Worm (Caenorhabditis elegans): ENCODE data around the gene C45B11.6.

Gene C45B11.6

DNA sequence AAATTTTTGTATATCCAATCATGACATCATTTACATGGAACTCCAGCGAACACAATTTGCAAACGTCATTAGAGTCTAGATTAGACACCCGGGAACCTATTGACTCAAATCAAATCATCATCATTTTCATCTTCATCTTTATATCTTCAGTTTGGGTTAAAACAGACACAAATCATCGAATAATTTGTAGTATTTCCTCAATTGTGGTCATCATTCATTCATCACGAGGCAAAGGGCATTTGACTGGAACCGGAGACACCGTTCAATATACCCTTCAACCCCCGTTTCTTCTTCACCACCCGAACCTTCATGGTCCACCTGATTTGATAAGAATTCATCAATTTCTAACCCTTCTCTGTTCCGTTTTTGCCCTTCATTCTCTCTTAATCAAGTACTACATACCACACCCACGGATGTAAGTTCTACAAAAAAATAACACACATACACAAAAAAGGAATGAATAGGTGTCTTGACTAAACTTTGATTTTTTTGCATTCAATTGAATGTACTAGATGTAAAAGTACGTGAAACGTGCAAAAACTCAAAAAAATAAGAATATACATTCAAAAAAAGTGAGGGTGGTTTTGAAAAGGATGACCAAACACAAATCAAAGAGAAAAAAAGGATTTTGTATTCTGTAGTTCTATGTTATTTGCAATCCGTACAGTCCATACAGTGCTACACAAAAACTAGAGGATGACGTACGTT, 26.9 kb upstream of the C45B11.6 start:
- no peak for TF ChIP-seq ceh-45 (GFP tag; IDR thresholded peaks at IDR 0.05)
- no peak for TF ChIP-seq ets-4 (tag; optimal IDR thresholded peaks at IDR 0.05)

ce11 chrV:11022817-11023216, 21.1 kb upstream of the C45B11.6 start, which contains the start of the genes C13G3.12 and hot-6:
TSS of gene C13G3.12 (minus strand) at chrV:11022917.
TSS of gene hot-6 (minus strand) at chrV:11022937.
- TF ChIP-seq pha-2 (tag; optimal IDR thresholded peaks at IDR 0.05) (no peak), C08G9.2 (tag; optimal IDR thresholded peaks at IDR 0.05) (no peak), odd-2 (tag; optimal IDR thresholded peaks at IDR 0.05) (no peak), eyg-1 (tag; optimal IDR thresholded peaks at IDR 0.05) (no peak), ahr-1 (tag; optimal IDR thresholded peaks at IDR 0.05) (no peak)

ce11 chrV:11027740-11028139, 16.1 kb upstream of the C45B11.6 start:
- TF ChIP-seq unc-55 (GFP tag; optimal IDR thresholded peaks at IDR 0.05) (no peak), pag-3 (tag; optimal IDR thresholded peaks at IDR 0.05; ENCODE audit: borderline replicate concordance) (no peak), ttx-3 (tag; optimal IDR thresholded peaks at IDR 0.05) (no peak), unc-3 (GFP tag; conservative IDR thresholded peaks at IDR 0.05) (no peak), unc-3 (tag; optimal IDR thresholded peaks at IDR 0.05) (no peak)

DNA sequence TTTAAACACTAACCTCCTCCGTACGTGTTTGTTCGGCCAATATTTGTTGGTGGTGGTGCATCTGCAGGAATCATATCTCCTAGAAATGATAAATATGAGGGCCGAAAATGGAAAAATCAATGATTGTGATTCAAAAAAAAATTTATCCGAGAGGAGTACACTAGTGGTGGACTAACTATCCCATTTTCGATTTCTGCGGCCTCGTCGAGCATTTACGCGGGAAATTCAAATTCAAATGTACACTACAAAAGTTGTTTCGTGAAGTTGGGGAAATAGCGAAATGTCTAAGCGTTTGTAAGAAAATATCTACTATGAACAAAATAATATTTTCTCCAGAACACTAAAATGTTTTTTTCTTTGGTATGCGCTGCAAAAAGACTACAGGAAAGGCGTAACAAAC, 14.6 kb upstream of the C45B11.6 start:
- TF ChIP-seq dmd-4 (tag; optimal IDR thresholded peaks at IDR 0.05; ENCODE audit: borderline replicate concordance), result peak; percentile 56
- TF ChIP-seq ceh-48 (tag; optimal IDR thresholded peaks at IDR 0.05), result peak; percentile 52
- peak; percentile 11 for TF ChIP-seq pax-1 (tag; optimal IDR thresholded peaks at IDR 0.05)
- TF ChIP-seq ceh-2 (tag; optimal IDR thresholded peaks at IDR 0.05), result peak; percentile 86
- peak; percentile 63 for TF ChIP-seq fkh-6 (tag; optimal IDR thresholded peaks at IDR 0.05)
- peak; percentile 30 for TF ChIP-seq unc-42 (tag; optimal IDR thresholded peaks at IDR 0.05)
- TF ChIP-seq hlh-8 (tag; optimal IDR thresholded peaks at IDR 0.05), result peak; percentile 68
- peak; percentile 12 for TF ChIP-seq lim-6 (tag; optimal IDR thresholded peaks at IDR 0.05)
- peak; percentile 85 for TF ChIP-seq ceh-14 (tag; optimal IDR thresholded peaks at IDR 0.05)
- no peak for TF ChIP-seq gmeb-2 (tag; optimal IDR thresholded peaks at IDR 0.05)
- peak; percentile 25 for TF ChIP-seq ahr-1 (tag; optimal IDR thresholded peaks at IDR 0.05)
- TF ChIP-seq zip-5 (tag; optimal IDR thresholded peaks at IDR 0.05), result peak; percentile 87
- peak; percentile 71 for TF ChIP-seq F13H6.1 (tag; optimal IDR thresholded peaks at IDR 0.05)
- peak; percentile 89 for TF ChIP-seq ref-2 (tag; optimal IDR thresholded peaks at IDR 0.05)
- peak; percentile 64 for TF ChIP-seq elt-2 (tag; optimal IDR thresholded peaks at IDR 0.05)
- TF ChIP-seq che-1 (tag; optimal IDR thresholded peaks at IDR 0.05), result no peak
- TF ChIP-seq npax-4 (tag; optimal IDR thresholded peaks at IDR 0.05), result no peak
- TF ChIP-seq fax-1 (tag; optimal IDR thresholded peaks at IDR 0.05), result peak; percentile 40
- peak; percentile 83 for TF ChIP-seq rnt-1 (tag; optimal IDR thresholded peaks at IDR 0.05)
- peak; percentile 17 for TF ChIP-seq eyg-1 (tag; optimal IDR thresholded peaks at IDR 0.05)
- TF ChIP-seq Y22D7AL.16 (tag; optimal IDR thresholded peaks at IDR 0.05), result no peak
- peak; percentile 59 for TF ChIP-seq hlh-6 (tag; optimal IDR thresholded peaks at IDR 0.05)
- TF ChIP-seq nfya-1 (tag; optimal IDR thresholded peaks at IDR 0.05), result peak; percentile 13
- peak; percentile 87 for TF ChIP-seq tbx-2 (tag; optimal IDR thresholded peaks at IDR 0.05)
- TF ChIP-seq C08G9.2 (tag; optimal IDR thresholded peaks at IDR 0.05), result peak; percentile 96
- TF ChIP-seq unc-3 (GFP tag; conservative IDR thresholded peaks at IDR 0.05), result no peak
- no peak for TF ChIP-seq unc-3 (tag; optimal IDR thresholded peaks at IDR 0.05)
- no peak for TF ChIP-seq sox-2 (GFP tag; IDR thresholded peaks at IDR 0.05)
- peak; percentile 47 for TF ChIP-seq ceh-34 (tag; optimal IDR thresholded peaks at IDR 0.05)
- peak; percentile 35 for TF ChIP-seq madf-2 (tag; optimal IDR thresholded peaks at IDR 0.05)
- no peak for TF ChIP-seq unc-86 (tag; optimal IDR thresholded peaks at IDR 0.05)
- TF ChIP-seq ets-4 (tag; optimal IDR thresholded peaks at IDR 0.05), result peak; percentile 89
- peak; percentile 91 for TF ChIP-seq tbx-7 (tag; optimal IDR thresholded peaks at IDR 0.05)
- peak; percentile 94 for TF ChIP-seq ceh-31 (tag; optimal IDR thresholded peaks at IDR 0.05)
- TF ChIP-seq ceh-24 (tag; optimal IDR thresholded peaks at IDR 0.05), result no peak
- TF ChIP-seq mec-3 (tag; optimal IDR thresholded peaks at IDR 0.05; ENCODE audit: borderline replicate concordance), result peak; percentile 71
- TF ChIP-seq sdc-2 (tag; optimal IDR thresholded peaks at IDR 0.05), result peak; percentile 8
- TF ChIP-seq ttx-3 (tag; optimal IDR thresholded peaks at IDR 0.05), result peak; percentile 3
- peak; percentile 50 for TF ChIP-seq ztf-16 (tag; optimal IDR thresholded peaks at IDR 0.05)
- peak; percentile 39 for TF ChIP-seq ceh-6 (GFP tag; optimal IDR thresholded peaks at IDR 0.05)

Measured in whole organism, late embryonic.